Worm (Caenorhabditis elegans): ENCODE measurements around the gene R09A8.2.

The R09A8.2 gene

ce11 chrX:12664987-12665451 lies 45.8 kb downstream of the R09A8.2 start (continued):
- no peak for TF ChIP-seq lin-39 (tag; optimal IDR thresholded peaks at IDR 0.05)
- no peak for TF ChIP-seq ztf-11 (tag; optimal IDR thresholded peaks at IDR 0.05)
- no peak for TF ChIP-seq unc-39 (tag; optimal IDR thresholded peaks at IDR 0.05)
- TF ChIP-seq lin-13 (GFP tag; optimal IDR thresholded peaks at IDR 0.05) = peak; percentile 80

- no peak for TF ChIP-seq egl-27 (tag; optimal IDR thresholded peaks at IDR 0.05)
- peak; percentile 37 for TF ChIP-seq ama-1 (optimal IDR thresholded peaks at IDR 0.05)
- TF ChIP-seq nhr-129 (tag; optimal IDR thresholded peaks at IDR 0.05) = peak; percentile 33
- no peak for TF ChIP-seq ztf-11 (tag; optimal IDR thresholded peaks at IDR 0.05)
- no peak for TF ChIP-seq unc-55 (GFP tag; optimal IDR thresholded peaks at IDR 0.05)
- TF ChIP-seq aly-2 (tag; optimal IDR thresholded peaks at IDR 0.05) = no peak
- TF ChIP-seq snpc-4 (tag; optimal IDR thresholded peaks at IDR 0.05) = no peak
- TF ChIP-seq ztf-4 (tag; optimal IDR thresholded peaks at IDR 0.05) = no peak
- TF ChIP-seq ceh-82 (tag; optimal IDR thresholded peaks at IDR 0.05) = no peak
- TF ChIP-seq elt-3 (tag; optimal IDR thresholded peaks at IDR 0.05) = no peak
- TF ChIP-seq ZK546.5 (tag; optimal IDR thresholded peaks at IDR 0.05) = no peak
- TF ChIP-seq mdl-1 (tag; optimal IDR thresholded peaks at IDR 0.05) = no peak
Observed at ce11 chrX:12665799-12666198, 46.5 kb downstream of the R09A8.2 start.

ce11 chrX:12667804-12668511 lies 48.7 kb downstream of the R09A8.2 start, which contains the start of gene nhr-17:
nhr-17 (minus strand) TSS chrX:12667854.
- no peak for TF ChIP-seq dmd-4 (tag; optimal IDR thresholded peaks at IDR 0.05)
- no peak for TF ChIP-seq mdl-1 (tag; optimal IDR thresholded peaks at IDR 0.05)
- TF ChIP-seq snpc-4 (tag; optimal IDR thresholded peaks at IDR 0.05) = no peak
- no peak for TF ChIP-seq nhr-11 (tag; optimal IDR thresholded peaks at IDR 0.05)
- peak; percentile 25 for TF ChIP-seq nhr-25 (tag; optimal IDR thresholded peaks at IDR 0.05)
- TF ChIP-seq alr-1 (tag; optimal IDR thresholded peaks at IDR 0.05) = no peak
- no peak for TF ChIP-seq nhr-23 (tag; optimal IDR thresholded peaks at IDR 0.05)
- TF ChIP-seq sma-3 (GFP tag; optimal IDR thresholded peaks at IDR 0.05) = peak; percentile 30
- peak; percentile 22 for TF ChIP-seq gmeb-1 (tag; optimal IDR thresholded peaks at IDR 0.05)
- no peak for TF ChIP-seq unc-55 (GFP tag; optimal IDR thresholded peaks at IDR 0.05)
- TF ChIP-seq skn-1 (tag; optimal IDR thresholded peaks at IDR 0.05) = no peak
- no peak for TF ChIP-seq lin-11 (tag; optimal IDR thresholded peaks at IDR 0.05)
- TF ChIP-seq fos-1 (tag; optimal IDR thresholded peaks at IDR 0.05) = peak; percentile 11
- no peak for TF ChIP-seq mab-5 (tag; optimal IDR thresholded peaks at IDR 0.05)
- TF ChIP-seq nhr-21 (tag; optimal IDR thresholded peaks at IDR 0.05) = no peak
- TF ChIP-seq ztf-4 (tag; optimal IDR thresholded peaks at IDR 0.05) = peak; percentile 40
- no peak for TF ChIP-seq egl-27 (tag; optimal IDR thresholded peaks at IDR 0.05)
- TF ChIP-seq lin-39 (tag; optimal IDR thresholded peaks at IDR 0.05) = no peak
- TF ChIP-seq C34F6.9 (tag; optimal IDR thresholded peaks at IDR 0.05) = peak; percentile 29
- TF ChIP-seq aly-2 (tag; optimal IDR thresholded peaks at IDR 0.05) = no peak
- TF ChIP-seq lsy-2 (tag; optimal IDR thresholded peaks at IDR 0.05) = peak in 1 of 2 experiments; percentile 47
- no peak for TF ChIP-seq mbf-1 (tag; optimal IDR thresholded peaks at IDR 0.05)
- no peak for TF ChIP-seq lin-13 (GFP tag; optimal IDR thresholded peaks at IDR 0.05)
- no peak for TF ChIP-seq Y55F3AM.14 (GFP tag; optimal IDR thresholded peaks at IDR 0.05)
- TF ChIP-seq nhr-129 (tag; optimal IDR thresholded peaks at IDR 0.05) = peak; percentile 37
- TF ChIP-seq crh-2 (tag; optimal IDR thresholded peaks at IDR 0.05) = peak; percentile 58

- no peak for TF ChIP-seq gmeb-1 (tag; optimal IDR thresholded peaks at IDR 0.05)
- peak; percentile 11 for TF ChIP-seq crh-2 (tag; optimal IDR thresholded peaks at IDR 0.05)
- TF ChIP-seq mbf-1 (tag; optimal IDR thresholded peaks at IDR 0.05) = no peak
- TF ChIP-seq sem-4 (tag; optimal IDR thresholded peaks at IDR 0.05) = no peak
- TF ChIP-seq alr-1 (tag; optimal IDR thresholded peaks at IDR 0.05) = no peak
- TF ChIP-seq lsy-2 (tag; optimal IDR thresholded peaks at IDR 0.05) = peak in 1 of 2 experiments; percentile 33
- no peak for TF ChIP-seq sma-9 (GFP tag; optimal IDR thresholded peaks at IDR 0.05)
- TF ChIP-seq sma-9 (tag; optimal IDR thresholded peaks at IDR 0.05) = no peak
- TF ChIP-seq dmd-4 (tag; optimal IDR thresholded peaks at IDR 0.05) = no peak
Observed at ce11 chrX:12668941-12669501, 49.8 kb downstream of the R09A8.2 start.

All from whole organism, L2 larva.